Worm (Caenorhabditis elegans): ENCODE results near the gene gars-1.
A peak's percentile ranks its signal among the peaks of the same experiment; 100 is the strongest.

gars-1 gene

DNA sequence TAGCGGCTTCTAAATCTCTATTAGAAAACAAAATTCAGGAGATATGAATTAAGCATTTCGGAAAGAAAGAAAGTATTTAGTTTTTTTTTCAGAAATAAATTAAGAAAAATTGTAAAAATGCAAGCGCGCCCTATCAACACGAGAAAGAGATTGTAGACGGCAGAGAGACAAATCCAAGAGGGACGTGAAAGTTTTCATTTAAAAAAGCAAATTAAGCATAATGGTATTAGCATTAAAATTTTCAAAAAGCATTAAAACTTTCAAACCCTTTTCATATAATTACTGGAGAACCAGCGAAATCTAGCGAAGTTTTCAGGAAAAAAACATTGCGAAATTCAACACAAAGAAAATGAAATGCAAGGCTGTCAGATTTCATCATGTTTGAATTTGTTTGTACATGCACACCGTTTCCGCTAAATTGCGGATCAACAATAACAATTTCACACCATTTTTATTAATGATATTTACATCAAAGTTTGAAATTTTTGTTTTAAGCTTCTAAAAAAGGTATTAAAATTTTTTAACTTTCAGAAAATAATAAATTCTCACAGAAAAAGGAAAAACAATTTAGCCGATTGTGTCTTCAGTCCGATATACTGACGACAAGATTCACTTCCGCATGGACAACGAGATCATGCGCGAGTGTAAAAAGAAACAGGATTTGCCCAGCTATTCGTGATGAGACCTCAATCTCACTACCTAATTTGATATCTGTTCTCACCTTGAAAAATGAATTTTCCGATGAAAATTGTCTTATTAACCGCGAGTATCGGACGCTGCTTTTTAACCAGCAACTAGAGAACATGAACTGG lies at the start of gene gars-1 (continued):
- TF ChIP-seq aha-1 (tag; optimal IDR thresholded peaks at IDR 0.05), result no peak
- no peak for TF ChIP-seq Y116A8C.19 (tag; optimal IDR thresholded peaks at IDR 0.05; ENCODE audit: borderline replicate concordance)
- TF ChIP-seq jun-1 (tag; optimal IDR thresholded peaks at IDR 0.05), result no peak

DNA sequence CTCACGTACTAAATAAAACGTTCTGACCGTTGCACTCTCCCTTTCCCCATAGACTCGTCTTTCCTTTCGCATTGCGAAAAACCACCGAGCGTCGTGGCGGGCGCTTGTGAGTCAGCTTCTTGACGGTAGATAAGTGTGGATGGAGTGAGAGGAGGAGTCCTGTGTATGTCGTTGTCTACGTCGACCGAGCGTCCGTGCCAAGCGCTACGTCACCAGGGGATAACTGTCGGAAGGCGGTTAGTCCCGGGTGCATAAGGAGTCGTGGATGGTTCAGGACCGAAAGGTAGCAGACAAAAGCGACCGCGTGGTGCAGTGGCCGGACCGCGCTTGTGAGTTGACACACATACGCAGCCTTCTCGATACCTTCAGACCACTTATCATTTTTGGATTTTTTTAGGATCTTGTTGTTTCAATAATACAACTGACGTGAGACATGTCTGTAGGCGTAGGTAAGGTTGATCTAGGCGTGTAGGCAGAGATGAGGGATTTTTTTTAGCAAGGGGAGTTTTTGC lies 47.8 kb upstream of the gars-1 start:
- TF ChIP-seq C16A3.4 (tag; optimal IDR thresholded peaks at IDR 0.05) (peak; percentile 6), mdl-1 (tag; optimal IDR thresholded peaks at IDR 0.05) (peak in 1 of 2 experiments; percentile 29), tbx-2 (tag; optimal IDR thresholded peaks at IDR 0.05) (peak; percentile 26), mep-1 (tag; optimal IDR thresholded peaks at IDR 0.05) (peak; percentile 21), elt-2 (tag; optimal IDR thresholded peaks at IDR 0.05) (peak; percentile 29), nhr-47 (tag; optimal IDR thresholded peaks at IDR 0.05) (peak; percentile 56), nhr-20 (tag; optimal IDR thresholded peaks at IDR 0.05) (peak; percentile 23), nhr-85 (tag) (peak; percentile 0), efl-1 (optimal IDR thresholded peaks at IDR 0.05) (peak in 1 of 2 experiments; percentile 10), efl-1 (GFP tag; optimal IDR thresholded peaks at IDR 0.05 in 1 of 2) (peak in 1 of 2 experiments; percentile 56), sup-37 (GFP tag; optimal IDR thresholded peaks at IDR 0.05) (peak; percentile 51), xbp-1 (tag; optimal IDR thresholded peaks at IDR 0.05) (peak; percentile 26), lin-35 (GFP tag; optimal IDR thresholded peaks at IDR 0.05) (peak in 1 of 2 experiments; percentile 7), nhr-19 (GFP tag; conservative IDR thresholded peaks at IDR 0.05) (peak; percentile 19; the same call in 1 of the 2 replicates), nhr-71 (tag; optimal IDR thresholded peaks at IDR 0.05) (peak; percentile 50), ztf-4 (tag; optimal IDR thresholded peaks at IDR 0.05) (peak; percentile 22), swsn-7 (tag; optimal IDR thresholded peaks at IDR 0.05) (peak; percentile 32), blmp-1 (tag; optimal IDR thresholded peaks at IDR 0.05) (peak; percentile 2), lsy-2 (tag; optimal IDR thresholded peaks at IDR 0.05) (peak; percentile 1 to 62), nhr-90 (tag; optimal IDR thresholded peaks at IDR 0.05; ENCODE audit: poor library complexity) (peak; percentile 41)

DNA sequence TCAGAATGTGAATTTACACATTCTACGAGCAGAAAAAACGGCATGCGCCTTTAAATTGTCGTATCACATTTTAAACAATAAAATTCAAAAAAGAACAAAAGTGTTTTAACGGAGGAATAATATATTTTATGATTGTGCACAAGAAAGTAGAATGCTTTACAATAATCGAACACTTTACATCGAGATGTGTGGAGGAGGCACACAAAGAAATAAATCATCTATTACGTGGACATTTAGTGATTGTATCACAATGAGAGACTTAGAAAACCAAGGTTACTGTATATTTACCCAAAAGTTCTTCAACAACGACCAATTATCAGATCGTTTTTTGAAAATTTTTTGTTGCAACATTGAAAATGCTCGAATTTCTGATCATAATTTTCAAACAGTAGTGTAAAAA lies 46.8 kb upstream of the gars-1 start:
- no peak for TF ChIP-seq efl-1 (optimal IDR thresholded peaks at IDR 0.05)
- TF ChIP-seq efl-1 (GFP tag; optimal IDR thresholded peaks at IDR 0.05 in 1 of 2), result peak in 1 of 2 experiments; percentile 75
- TF ChIP-seq unc-98 (GFP tag; IDR thresholded peaks at IDR 0.05), result no peak

DNA sequence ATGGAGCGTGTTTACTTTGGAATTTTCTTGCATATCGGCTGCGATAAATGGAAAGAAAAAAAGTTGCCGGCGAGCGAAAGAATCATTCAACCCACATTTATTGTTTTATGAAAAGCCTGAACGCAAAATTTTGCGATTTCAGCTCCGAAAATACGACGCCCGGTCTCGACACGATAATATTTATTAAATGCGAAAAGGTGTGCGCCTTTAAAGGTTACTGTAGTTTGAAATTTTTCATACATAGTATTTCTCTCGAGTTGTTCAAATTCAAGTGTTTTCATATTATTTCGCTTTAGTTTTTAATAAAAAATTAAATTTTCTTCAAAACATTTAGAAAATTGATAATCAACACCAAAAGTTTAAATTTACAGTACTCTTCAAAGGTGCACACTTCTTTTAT lies 45.6 kb upstream of the gars-1 start, which contains the start of gene syx-16:
Gene syx-16 (minus strand): TSS at position 118 of the 400 bp plus-strand sequence.
- TF ChIP-seq mep-1 (tag; optimal IDR thresholded peaks at IDR 0.05) (no peak), lsy-2 (tag; optimal IDR thresholded peaks at IDR 0.05) (peak in 1 of 2 experiments; percentile 28)

DNA sequence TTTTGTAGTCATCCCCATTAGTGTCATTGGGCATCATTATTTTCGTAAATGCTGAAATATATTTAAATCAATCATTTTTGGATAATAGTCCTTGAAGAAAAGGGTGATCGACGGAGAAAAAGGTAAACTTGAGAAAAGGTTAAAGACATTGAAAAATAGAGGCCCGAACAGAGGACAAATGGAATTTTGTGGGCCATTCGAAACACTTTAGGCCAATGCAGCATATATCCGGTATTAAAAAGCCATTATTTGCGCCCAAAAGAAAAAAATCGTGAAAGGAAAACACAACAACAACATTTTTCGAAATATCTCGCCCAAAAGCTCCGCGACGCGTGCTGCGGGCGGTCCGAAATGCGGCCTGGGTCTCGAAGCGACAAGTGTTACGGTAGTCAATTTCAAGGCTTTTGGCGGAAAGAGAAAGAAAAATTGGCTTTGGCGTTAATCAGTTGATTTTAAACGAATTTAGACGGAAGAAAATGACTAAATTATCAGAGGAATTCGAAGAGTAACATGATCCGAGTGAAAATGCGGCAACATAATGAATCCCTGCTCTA lies 43.5 kb upstream of the gars-1 start, which contains the start of gene morc-1:
Gene morc-1 (minus strand): TSS at position 51 of the 554 bp plus-strand sequence.
- no peak for TF ChIP-seq dsc-1 (tag; optimal IDR thresholded peaks at IDR 0.05)
- no peak for TF ChIP-seq nhr-11 (tag; optimal IDR thresholded peaks at IDR 0.05)
- TF ChIP-seq nhr-71 (tag; optimal IDR thresholded peaks at IDR 0.05), result no peak
- no peak for TF ChIP-seq sup-37 (GFP tag; optimal IDR thresholded peaks at IDR 0.05)
- TF ChIP-seq elt-2 (tag; optimal IDR thresholded peaks at IDR 0.05), result no peak
- TF ChIP-seq nhr-84 (tag; optimal IDR thresholded peaks at IDR 0.05), result no peak

DNA sequence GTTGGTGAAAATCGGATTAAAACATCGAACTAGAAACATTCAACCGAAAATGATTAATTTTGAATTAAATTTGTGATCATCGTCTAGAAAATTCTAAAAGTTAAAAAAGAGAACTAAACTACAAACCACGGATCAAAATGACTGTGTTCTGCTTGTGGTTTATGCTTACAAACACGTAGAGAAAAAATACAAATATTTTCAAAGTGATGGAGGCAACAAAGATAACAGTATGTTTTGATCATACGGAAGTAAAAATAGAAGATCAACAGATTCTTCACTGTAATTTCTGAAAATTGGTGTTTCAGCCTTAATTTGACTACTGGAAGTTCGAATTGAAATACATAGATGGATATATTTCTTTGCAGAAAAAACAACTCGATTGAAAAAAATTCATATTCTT lies 39.9 kb upstream of the gars-1 start:
- TF ChIP-seq nhr-71 (tag; optimal IDR thresholded peaks at IDR 0.05) (peak; percentile 11), nhr-76 (tag; optimal IDR thresholded peaks at IDR 0.05) (no peak)
